Fruit fly (Drosophila melanogaster) whole organism, embryonic: Measurements from ENCODE around the gene CG5043.

Source experiments
- Awh ChIP-seq: fragments of 200-800 bp; sonication (Bioruptor generic); IDR thresholded peaks from 2 replicates; pipeline ENCODE4, ENCODE4 v1.3.6; 2022; ENCODE audit warnings: missing biosample characterization, missing genetic modification characterization
- Blimp-1 ChIP-seq: fragments of 200-800 bp; sonication (Bioruptor generic); optimal IDR thresholded peaks from 3 replicates; lab custom pipeline; 2018; ENCODE audit warnings: missing biosample characterization, missing genetic modification characterization, mild to moderate bottlenecking, moderate library complexity, missing genetic modification reagents
- C15 ChIP-seq: fragments of 200-800 bp; sonication (Bioruptor generic); IDR thresholded peaks from 3 replicates; pipeline ENCODE4 v1.3.6; 2022; ENCODE audit warnings: missing biosample characterization, missing genetic modification characterization
- CG10147 ChIP-seq: fragments of 200-800 bp; sonication (Bioruptor generic); optimal IDR thresholded peaks from 2 replicates; lab custom pipeline; 2019; ENCODE audit warnings: missing biosample characterization, mild to moderate bottlenecking, missing genetic modification characterization, moderate library complexity
- CG1024 ChIP-seq: fragments of 200-800 bp; sonication (Bioruptor generic); IDR thresholded peaks from 2 replicates; pipeline ENCODE4 v1.3.6; 2022; ENCODE audit warnings: missing biosample characterization, missing genetic modification characterization
- CG11085 ChIP-seq: fragments of 200-800 bp; sonication (Bioruptor generic); IDR thresholded peaks from 2 replicates; pipeline ENCODE4 v1.3.6; 2022; ENCODE audit warnings: missing biosample characterization, missing genetic modification characterization
- CG11504 ChIP-seq: fragments of 200-800 bp; sonication (Bioruptor generic); optimal IDR thresholded peaks from 3 replicates; lab custom pipeline; 2019; ENCODE audit warnings: missing biosample characterization, mild to moderate bottlenecking, missing genetic modification characterization, moderate library complexity
- CG14710 ChIP-seq: fragments of 200-800 bp; sonication (Bioruptor generic); optimal IDR thresholded peaks from 3 replicates; lab custom pipeline; 2019; ENCODE audit warnings: missing biosample characterization, mild to moderate bottlenecking, missing genetic modification characterization, moderate library complexity
- CG15479 ChIP-seq: fragments of 200-800 bp; sonication (Bioruptor generic); optimal IDR thresholded peaks from 3 replicates; lab custom pipeline; 2019; ENCODE audit warnings: missing biosample characterization, mild to moderate bottlenecking, missing genetic modification characterization, moderate library complexity
- CG17361 ChIP-seq: fragments of 200-800 bp; sonication (Bioruptor generic); IDR thresholded peaks from 3 replicates; pipeline ENCODE4 v1.3.6; 2022; ENCODE audit warnings: missing biosample characterization, missing genetic modification characterization
- CG1832 ChIP-seq: fragments of 200-800 bp; sonication (Bioruptor generic); optimal IDR thresholded peaks from 2 replicates; lab custom pipeline; 2017; ENCODE audit warnings: missing biosample characterization, mild to moderate bottlenecking, missing genetic modification characterization, inconsistent platforms
- CG2116 ChIP-seq: fragments of 200-800 bp; sonication (Bioruptor generic); optimal IDR thresholded peaks from 3 replicates; lab custom pipeline; 2018; ENCODE audit warnings: missing biosample characterization, mild to moderate bottlenecking, missing genetic modification characterization
- CG2120 ChIP-seq: fragments of 200-800 bp; sonication (Bioruptor generic); optimal IDR thresholded peaks from 3 replicates; lab custom pipeline; 2016; ENCODE audit warnings: missing biosample characterization, missing genetic modification characterization
- CG2199 ChIP-seq: fragments of 200-800 bp; sonication (Bioruptor generic); IDR thresholded peaks from 3 replicates; pipeline ENCODE4 v1.3.6; 2022; ENCODE audit warnings: missing biosample characterization, missing genetic modification characterization
- CG2678 ChIP-seq: fragments of 200-800 bp; sonication (Bioruptor generic); optimal IDR thresholded peaks from 3 replicates; lab custom pipeline; 2019; ENCODE audit warnings: missing biosample characterization, mild to moderate bottlenecking, missing genetic modification characterization, moderate library complexity
- CG31388 ChIP-seq: fragments of 200-800 bp; sonication (Bioruptor generic); optimal IDR thresholded peaks from 2 replicates; lab custom pipeline; 2016; ENCODE audit warnings: missing biosample characterization, missing genetic modification characterization
- CG3163 ChIP-seq: fragments of 200-800 bp; sonication (Bioruptor generic); optimal IDR thresholded peaks from 3 replicates; lab custom pipeline; 2016; ENCODE audit warnings: missing biosample characterization, missing genetic modification characterization
- CG34376 ChIP-seq: fragments of 200-800 bp; sonication (Bioruptor generic); optimal IDR thresholded peaks from 2 replicates; lab custom pipeline; 2018; ENCODE audit warnings: missing biosample characterization, mild to moderate bottlenecking, missing genetic modification characterization
- CG3838 ChIP-seq: fragments of 200-800 bp; sonication (Bioruptor generic); optimal IDR thresholded peaks from 3 replicates; lab custom pipeline; 2016; ENCODE audit warnings: missing biosample characterization, missing genetic modification characterization
- CG3995 ChIP-seq: fragments of 200-800 bp; sonication (Bioruptor generic); optimal IDR thresholded peaks from 3 replicates; lab custom pipeline; 2016; ENCODE audit warnings: missing biosample characterization, missing genetic modification characterization
- CG9727 ChIP-seq: fragments of 200-800 bp; sonication (Bioruptor generic); optimal IDR thresholded peaks from 3 replicates; lab custom pipeline; 2017; ENCODE audit warnings: missing biosample characterization, mild to moderate bottlenecking, missing genetic modification characterization
- Deaf1 ChIP-seq: fragments of 200-800 bp; optimal IDR thresholded peaks from 3 replicates; lab custom pipeline; 2019; ENCODE audit warnings: missing biosample characterization, mild to moderate bottlenecking, missing genetic modification characterization, moderate library complexity
- Dek ChIP-seq: fragments of 200-800 bp; sonication (Bioruptor generic); optimal IDR thresholded peaks from 3 replicates; lab custom pipeline; 2019; ENCODE audit warnings: missing biosample characterization, mild to moderate bottlenecking, missing genetic modification characterization, moderate library complexity
- Ets97D ChIP-seq: fragments of 200-800 bp; sonication (Bioruptor generic); optimal IDR thresholded peaks from 3 replicates; lab custom pipeline; 2016; ENCODE audit warnings: missing biosample characterization, missing genetic modification characterization
- HHEX ChIP-seq: fragments of 200-800 bp; sonication (Bioruptor generic); optimal IDR thresholded peaks from 3 replicates; lab custom pipeline; 2017; ENCODE audit warnings: missing biosample characterization, mild to moderate bottlenecking, missing genetic modification characterization, missing genetic modification reagents
- Hr3 ChIP-seq: fragments of 200-800 bp; sonication (Bioruptor generic); optimal IDR thresholded peaks from 3 replicates; lab custom pipeline; 2016; ENCODE audit warnings: missing biosample characterization, missing genetic modification characterization
- Meics ChIP-seq: fragments of 200-800 bp; sonication (Bioruptor generic); optimal IDR thresholded peaks from 2 replicates; lab custom pipeline; 2017; ENCODE audit warnings: missing biosample characterization, mild to moderate bottlenecking, missing genetic modification characterization
- NFAT ChIP-seq: fragments of 200-800 bp; sonication (Bioruptor generic); IDR thresholded peaks from 2 replicates; pipeline ENCODE4 v1.3.6; 2022; ENCODE audit warnings: missing biosample characterization, missing genetic modification characterization
- Nf-YB ChIP-seq: fragments of 200-800 bp; sonication (Bioruptor generic); optimal IDR thresholded peaks from 3 replicates; lab custom pipeline; 2019; ENCODE audit warnings: missing biosample characterization, mild to moderate bottlenecking, missing genetic modification characterization, moderate library complexity
- Opbp ChIP-seq: fragments of 200-800 bp; sonication (Bioruptor generic); IDR thresholded peaks from 3 replicates; pipeline ENCODE4 v1.3.6; 2022; ENCODE audit warnings: missing biosample characterization, missing genetic modification characterization; ENCODE audit not compliant: partially characterized antibody
- Rfx ChIP-seq: fragments of 200-800 bp; sonication (Bioruptor generic); IDR thresholded peaks from 2 replicates; pipeline ENCODE4 v1.3.6; 2022; ENCODE audit warnings: missing biosample characterization, missing genetic modification characterization
- Spps ChIP-seq: fragments of 200-800 bp; sonication (Bioruptor generic); optimal IDR thresholded peaks from 2 replicates; lab custom pipeline; 2018; ENCODE audit warnings: missing biosample characterization, mild to moderate bottlenecking, missing genetic modification characterization
- Ssrp ChIP-seq: fragments of 200-800 bp; sonication (Bioruptor generic); optimal IDR thresholded peaks from 2 replicates; lab custom pipeline; 2018; ENCODE audit warnings: missing biosample characterization, mild to moderate bottlenecking, missing genetic modification characterization, moderate library complexity
- crol ChIP-seq: fragments of 200-800 bp; sonication (Bioruptor generic); IDR thresholded peaks from 2 replicates; pipeline ENCODE4 v1.3.6; 2022; ENCODE audit warnings: missing biosample characterization, missing genetic modification characterization
- esg ChIP-seq: fragments of 200-800 bp; sonication (Bioruptor generic); conservative IDR thresholded peaks from 2 replicates; pipeline ENCODE4 v1.3.6; 2022; ENCODE audit warnings: missing biosample characterization, missing genetic modification characterization
- fd102C ChIP-seq: fragments of 200-800 bp; sonication (Bioruptor generic); optimal IDR thresholded peaks from 2 replicates; lab custom pipeline; 2018; ENCODE audit warnings: missing biosample characterization, mild to moderate bottlenecking, missing genetic modification characterization, moderate library complexity
- fd3F ChIP-seq: fragments of 200-800 bp; sonication (Bioruptor generic); optimal IDR thresholded peaks from 2 replicates; lab custom pipeline; 2018; ENCODE audit warnings: missing biosample characterization, mild to moderate bottlenecking, missing genetic modification characterization, moderate library complexity
- gcm ChIP-seq: fragments of 200-800 bp; sonication (Bioruptor generic); optimal IDR thresholded peaks from 2 replicates; lab custom pipeline; 2019; ENCODE audit warnings: missing biosample characterization, mild to moderate bottlenecking, missing genetic modification characterization, moderate library complexity
- gfzf ChIP-seq: fragments of 200-800 bp; sonication (Bioruptor generic); optimal IDR thresholded peaks from 2 replicates; lab custom pipeline; 2016; ENCODE audit warnings: missing biosample characterization, mild to moderate bottlenecking, missing genetic modification characterization, moderate library complexity
- ham ChIP-seq: fragments of 200-800 bp; sonication (Bioruptor generic); IDR thresholded peaks from 2 replicates; pipeline ENCODE4 v1.3.6; 2022; ENCODE audit warnings: missing biosample characterization, missing genetic modification characterization
- hb ChIP-seq: fragments of 200-800 bp; sonication (Bioruptor generic); IDR thresholded peaks from 3 replicates; pipeline ENCODE4 v1.3.6; 2022; ENCODE audit warnings: missing biosample characterization, missing genetic modification characterization; ENCODE audit not compliant: partially characterized antibody
- hbn ChIP-seq: fragments of 200-800 bp; sonication (Bioruptor generic); IDR thresholded peaks from 2 replicates; pipeline ENCODE4 v1.3.6; 2022; ENCODE audit warnings: missing biosample characterization, missing genetic modification characterization; ENCODE audit not compliant: partially characterized antibody
- jumu ChIP-seq: fragments of 200-800 bp; sonication (Bioruptor generic); optimal IDR thresholded peaks from 3 replicates; lab custom pipeline; 2016; ENCODE audit warnings: missing biosample characterization, missing genetic modification characterization
- oc ChIP-seq: fragments of 200-800 bp; sonication (Bioruptor generic); optimal IDR thresholded peaks from 2 replicates; lab custom pipeline; 2018; ENCODE audit warnings: missing biosample characterization, mild to moderate bottlenecking, missing genetic modification characterization, moderate library complexity
- pho ChIP-seq: fragments of 200-800 bp; sonication (Bioruptor generic); optimal IDR thresholded peaks from 2 replicates; lab custom pipeline; 2016; ENCODE audit warnings: missing biosample characterization, missing genetic modification characterization
- seq ChIP-seq: fragments of 200-800 bp; sonication (Bioruptor generic); IDR thresholded peaks from 2 replicates; pipeline ENCODE4 v1.3.6; 2022; ENCODE audit warnings: missing biosample characterization, missing genetic modification characterization
- tin ChIP-seq: fragments of 200-800 bp; sonication (Bioruptor generic); optimal IDR thresholded peaks from 3 replicates; lab custom pipeline; 2016; ENCODE audit warnings: missing biosample characterization, missing genetic modification characterization
- trh ChIP-seq: fragments of 200-800 bp; sonication (Bioruptor generic); optimal IDR thresholded peaks from 2 replicates; lab custom pipeline; 2016; ENCODE audit warnings: missing biosample characterization, missing genetic modification characterization
- ttk ChIP-seq: fragments of 200-800 bp; sonication (Bioruptor generic); IDR thresholded peaks from 2 replicates; pipeline ENCODE4 v2.1.2; 2022; ENCODE audit warnings: missing biosample characterization, missing genetic modification characterization
- unpg ChIP-seq: fragments of 200-800 bp; sonication (Bioruptor generic); optimal IDR thresholded peaks from 3 replicates; lab custom pipeline; 2018; ENCODE audit warnings: missing biosample characterization, mild to moderate bottlenecking, missing genetic modification characterization, moderate library complexity
- usp ChIP-seq: fragments of >200 bp; optimal IDR thresholded peaks from 2 replicates; lab custom pipeline; 2017; ENCODE audit warnings: missing biosample characterization, missing genetic modification characterization

The CG5043 gene

dm6 chr2L:17484174-17484573 is 50.5 kb downstream of the CG5043 start, which contains the start of the genes GCS2beta and CG5131 (continued):
- TF ChIP-seq CG14710: peak; percentile 89
- peak; percentile 92 for TF ChIP-seq unpg (GFP tag; lab: Kevin White, UChicago)
- peak; percentile 61 for TF ChIP-seq Nf-YB (GFP tag; lab: Kevin White, UChicago)
- TF ChIP-seq Ssrp: peak; percentile 91
- TF ChIP-seq usp: no peak
- TF ChIP-seq Spps (tag; lab: Kevin White, UChicago): peak; percentile 56
- peak; percentile 41; the same call in 1 of the 2 replicates for TF ChIP-seq crol
- peak; percentile 80 for TF ChIP-seq gcm (GFP tag; lab: Kevin White, UChicago)
- peak; percentile 71 for TF ChIP-seq CG3995
- TF ChIP-seq Blimp-1 (GFP tag; lab: Kevin White, UChicago): peak; percentile 78
- peak; percentile 74 for TF ChIP-seq oc (tag; lab: Kevin White, UChicago)
- TF ChIP-seq hbn (GFP tag; lab: Robert Waterston, UW): peak; percentile 91
- no peak for TF ChIP-seq CG15479 (GFP tag; lab: Kevin White, UChicago)
- peak; percentile 91 for TF ChIP-seq hb
- TF ChIP-seq CG3838: peak; percentile 71
- TF ChIP-seq CG3163: peak; percentile 84
- peak; percentile 86 for TF ChIP-seq trh
- TF ChIP-seq CG34376 (GFP tag; lab: Kevin White, UChicago): peak; percentile 60
- TF ChIP-seq Opbp: peak; percentile 89
- TF ChIP-seq ham (GFP tag; lab: Robert Waterston, UW): peak; percentile 87
- TF ChIP-seq Awh: peak; percentile 87
- peak; percentile 89 for TF ChIP-seq CG31388 (GFP tag; lab: Kevin White, UChicago)
- peak; percentile 49 for TF ChIP-seq gfzf (GFP tag; lab: Kevin White, UChicago)
- TF ChIP-seq CG17361 (GFP tag; lab: Robert Waterston, UW): peak; percentile 90
- TF ChIP-seq Rfx (GFP tag; lab: Robert Waterston, UW): peak; percentile 98
- TF ChIP-seq CG11504 (tag; lab: Kevin White, UChicago): peak; percentile 85
- TF ChIP-seq seq (GFP tag; lab: Robert Waterston, UW): peak; percentile 91
- peak; percentile 85 for TF ChIP-seq CG10147 (GFP tag; lab: Kevin White, UChicago)
- TF ChIP-seq C15 (GFP tag; lab: Robert Waterston, UW): peak; percentile 84
- TF ChIP-seq HHEX (GFP tag; lab: Kevin White, UChicago): peak; percentile 87
- TF ChIP-seq CG2120: peak; percentile 98
- no peak for TF ChIP-seq fd102C (GFP tag; lab: Kevin White, UChicago)
- peak; percentile 91 for TF ChIP-seq CG9727 (GFP tag; lab: Kevin White, UChicago)
- peak; percentile 90 for TF ChIP-seq CG2116 (GFP tag; lab: Kevin White, UChicago)
- peak; percentile 94 for TF ChIP-seq Hr3
- TF ChIP-seq Ets97D: peak; percentile 92
- no peak for TF ChIP-seq CG1832 (GFP tag; lab: Kevin White, UChicago)
- TF ChIP-seq CG2678 (tag; lab: Kevin White, UChicago): peak; percentile 88
- peak; percentile 91 for TF ChIP-seq Meics (GFP tag; lab: Kevin White, UChicago)
- peak; percentile 95 for TF ChIP-seq tin (GFP tag; lab: Kevin White, UChicago)
- TF ChIP-seq ttk (GFP tag; lab: Robert Waterston, UW): peak; percentile 94
- TF ChIP-seq CG11085: peak; percentile 92
- peak; percentile 78 for TF ChIP-seq CG1024 (GFP tag; lab: Robert Waterston, UW)
- peak; percentile 86 for TF ChIP-seq CG2199 (GFP tag; lab: Robert Waterston, UW)
- TF ChIP-seq Dek (tag; lab: Kevin White, UChicago): peak; percentile 89
- TF ChIP-seq NFAT (GFP tag; lab: Robert Waterston, UW): peak; percentile 95
- TF ChIP-seq fd3F (GFP tag; lab: Kevin White, UChicago): peak; percentile 90
- peak; percentile 98 for TF ChIP-seq pho (GFP tag; lab: Kevin White, UChicago)
- peak; percentile 98 for TF ChIP-seq jumu (GFP tag; lab: Kevin White, UChicago)
- TF ChIP-seq Deaf1 (tag; lab: Kevin White, UChicago): no peak
- peak; percentile 94 for TF ChIP-seq esg (GFP tag; lab: Robert Waterston, UW)
